Fruit fly (Drosophila melanogaster) whole organism, embryonic: Measurements from ENCODE around the gene ATPsynB.

Experiments used
- Asciz ChIP-seq: fragments of 200-800 bp; sonication (Bioruptor generic); optimal IDR thresholded peaks from 2 replicates; lab custom pipeline; 2017; ENCODE audit warnings: missing biosample characterization, mild to moderate bottlenecking, missing genetic modification characterization, missing genetic modification reagents
- Bgb ChIP-seq: fragments of 200-800 bp; sonication (Bioruptor generic); IDR thresholded peaks from 2 replicates; pipeline ENCODE4 v1.3.6; 2022; ENCODE audit warnings: missing biosample characterization, missing genetic modification characterization; ENCODE audit not compliant: partially characterized antibody
- CG10959 ChIP-seq: fragments of 200-800 bp; sonication (Bioruptor generic); IDR thresholded peaks from 2 replicates; pipeline ENCODE4 v1.3.6; 2022; ENCODE audit warnings: missing biosample characterization, missing genetic modification characterization
- CG10979 ChIP-seq: fragments of 200-800 bp; sonication (Bioruptor generic); optimal IDR thresholded peaks from 2 replicates; lab custom pipeline; 2018; ENCODE audit warnings: missing biosample characterization, mild to moderate bottlenecking, missing genetic modification characterization, moderate library complexity
- CG15011 ChIP-seq: fragments of 200-800 bp; sonication (Bioruptor generic); optimal IDR thresholded peaks from 3 replicates; lab custom pipeline; 2018; ENCODE audit warnings: missing biosample characterization, mild to moderate bottlenecking, missing genetic modification characterization
- CG17328 ChIP-seq: fragments of 200-800 bp; sonication (Bioruptor generic); IDR thresholded peaks from 2 replicates; pipeline ENCODE4 v1.3.6; 2022; ENCODE audit warnings: missing biosample characterization, missing genetic modification characterization
- CG17385 ChIP-seq: fragments of 200-800 bp; sonication (Bioruptor generic); optimal IDR thresholded peaks from 3 replicates; lab custom pipeline; 2018; ENCODE audit warnings: missing biosample characterization, mild to moderate bottlenecking, missing genetic modification characterization
- CG18619 ChIP-seq: fragments of 200-800 bp; sonication (Bioruptor generic); optimal IDR thresholded peaks from 3 replicates; lab custom pipeline; 2017; ENCODE audit warnings: missing biosample characterization, mild to moderate bottlenecking, missing genetic modification characterization
- CG2202 ChIP-seq: fragments of 200-800 bp; sonication (Bioruptor generic); optimal IDR thresholded peaks from 2 replicates; lab custom pipeline; 2018; ENCODE audit warnings: missing biosample characterization, mild to moderate bottlenecking, missing genetic modification characterization
- CG4707 ChIP-seq: fragments of 200-800 bp; sonication (Bioruptor generic); optimal IDR thresholded peaks from 2 replicates; lab custom pipeline; 2018; ENCODE audit warnings: missing biosample characterization, mild to moderate bottlenecking, missing genetic modification characterization, moderate library complexity
- CG4730 ChIP-seq: fragments of 200-800 bp; sonication (Bioruptor generic); IDR thresholded peaks from 2 replicates; pipeline ENCODE4 v1.3.6; 2022; ENCODE audit warnings: missing biosample characterization, missing genetic modification characterization
- CG5953 ChIP-seq: fragments of 200-800 bp; sonication (Bioruptor generic); IDR thresholded peaks from 2 replicates; pipeline ENCODE4 v1.3.6; 2022; ENCODE audit warnings: missing biosample characterization, missing genetic modification characterization
- CG6683 ChIP-seq: fragments of 200-800 bp; sonication (Bioruptor generic); optimal IDR thresholded peaks from 2 replicates; lab custom pipeline; 2017; ENCODE audit warnings: missing biosample characterization, mild to moderate bottlenecking, missing genetic modification characterization, missing genetic modification reagents
- CG7963 ChIP-seq: fragments of 200-800 bp; sonication (Bioruptor generic); IDR thresholded peaks from 3 replicates; pipeline ENCODE4 v1.3.6; 2022; ENCODE audit warnings: missing biosample characterization, missing genetic modification characterization; ENCODE audit not compliant: partially characterized antibody
- CG8388 ChIP-seq: fragments of 200-800 bp; sonication (Bioruptor generic); optimal IDR thresholded peaks from 2 replicates; lab custom pipeline; 2019; ENCODE audit warnings: missing biosample characterization, mild to moderate bottlenecking, missing genetic modification characterization, moderate library complexity
- Ets65A ChIP-seq: fragments of 200-800 bp; sonication (Bioruptor generic); peaks from one replicate; lab custom pipeline; 2016; ENCODE audit warnings: missing biosample characterization, missing genetic modification characterization
- Fer1 ChIP-seq: fragments of 200-800 bp; sonication (Bioruptor generic); optimal IDR thresholded peaks from 2 replicates; lab custom pipeline; 2017; ENCODE audit warnings: missing biosample characterization, mild to moderate bottlenecking, missing genetic modification characterization
- HHEX ChIP-seq: fragments of 200-800 bp; sonication (Bioruptor generic); optimal IDR thresholded peaks from 3 replicates; lab custom pipeline; 2017; ENCODE audit warnings: missing biosample characterization, mild to moderate bottlenecking, missing genetic modification characterization, missing genetic modification reagents
- Hand ChIP-seq: fragments of 200-800 bp; sonication (Bioruptor generic); optimal IDR thresholded peaks from 2 replicates; lab custom pipeline; 2017; ENCODE audit warnings: mild to moderate bottlenecking, missing biosample characterization, missing genetic modification reagents, missing genetic modification characterization
- Hey ChIP-seq: fragments of 200-800 bp; sonication (Bioruptor generic); optimal IDR thresholded peaks from 3 replicates; lab custom pipeline; 2018; ENCODE audit warnings: missing biosample characterization, mild to moderate bottlenecking, missing genetic modification characterization
- Max ChIP-seq: fragments of 200-800 bp; sonication (Bioruptor generic); optimal IDR thresholded peaks from 2 replicates; lab custom pipeline; 2016; ENCODE audit warnings: missing biosample characterization, mild to moderate bottlenecking, missing genetic modification characterization
- Mes4 ChIP-seq: fragments of 200-800 bp; sonication (Bioruptor generic); optimal IDR thresholded peaks from 2 replicates; lab custom pipeline; 2016; ENCODE audit warnings: missing biosample characterization, missing genetic modification characterization
- Oli ChIP-seq: fragments of 200-800 bp; sonication (Bioruptor generic); optimal IDR thresholded peaks from 2 replicates; lab custom pipeline; 2018; ENCODE audit warnings: missing biosample characterization, mild to moderate bottlenecking, missing genetic modification characterization, moderate library complexity
- Six4 ChIP-seq: fragments of 200-800 bp; sonication (Bioruptor generic); optimal IDR thresholded peaks from 2 replicates; lab custom pipeline; 2016; ENCODE audit warnings: missing biosample characterization, missing genetic modification characterization
- Tbp ChIP-seq: fragments of >200 bp; optimal IDR thresholded peaks from 2 replicates; lab custom pipeline; 2018; ENCODE audit warnings: missing biosample characterization, missing genetic modification characterization
- abd-A ChIP-seq: fragments of 200-800 bp; sonication (Bioruptor generic); optimal IDR thresholded peaks from 3 replicates; lab custom pipeline; 2019; ENCODE audit warnings: missing biosample characterization, mild to moderate bottlenecking, missing genetic modification characterization, moderate library complexity
- bsh ChIP-seq, 2 experiments: fragments of 200-800 bp; sonication (Bioruptor generic); optimal IDR thresholded peaks; 2 replicates each; lab custom pipeline; 2017 to 2018; ENCODE audit warnings: mild to moderate bottlenecking in 2 of 2, missing biosample characterization in 2 of 2, missing genetic modification characterization in 2 of 2, moderate library complexity in 1 of 2
- dpn ChIP-seq, 2 experiments: fragments of 200-800 bp; sonication (Bioruptor generic); optimal IDR thresholded peaks; 3 replicates each; lab custom pipeline; 2016; ENCODE audit warnings: missing biosample characterization in 2 of 2, missing genetic modification characterization in 2 of 2
- eve ChIP-seq, 2 experiments: fragments of >200 bp; optimal IDR thresholded peaks; 2 replicates each; lab custom pipeline; 2017; ENCODE audit warnings: missing biosample characterization in 2 of 2, missing genetic modification characterization in 2 of 2
- exex ChIP-seq: fragments of 200-800 bp; sonication (Bioruptor generic); optimal IDR thresholded peaks from 4 replicates; lab custom pipeline; 2018; ENCODE audit warnings: missing biosample characterization, mild to moderate bottlenecking, missing genetic modification characterization, moderate library complexity
- eyg ChIP-seq: fragments of 200-800 bp; sonication (Bioruptor generic); optimal IDR thresholded peaks from 3 replicates; lab custom pipeline; 2016; ENCODE audit warnings: missing biosample characterization, missing genetic modification characterization
- fru ChIP-seq: fragments of >200 bp; optimal IDR thresholded peaks from 2 replicates; lab custom pipeline; 2017
- grau ChIP-seq: fragments of 200-800 bp; optimal IDR thresholded peaks from 3 replicates; lab custom pipeline; 2019; ENCODE audit warnings: missing biosample characterization, mild to moderate bottlenecking, missing genetic modification characterization, moderate library complexity
- grn ChIP-seq: fragments of 200-800 bp; sonication (Bioruptor generic); optimal IDR thresholded peaks from 3 replicates; lab custom pipeline; 2017; ENCODE audit warnings: missing biosample characterization, missing genetic modification characterization
- insv ChIP-seq, 2 experiments: fragments of 200-800 bp; sonication (Bioruptor generic); optimal IDR thresholded peaks; 3 replicates each; lab custom pipeline; 2016 to 2018; ENCODE audit warnings: missing biosample characterization in 2 of 2, missing genetic modification characterization in 2 of 2
- lilli ChIP-seq: fragments of 200-800 bp; sonication (Bioruptor generic); optimal IDR thresholded peaks from 3 replicates; lab custom pipeline; 2016; ENCODE audit warnings: missing biosample characterization, missing genetic modification characterization
- lola ChIP-seq, 3 experiments: fragments of >200 bp in 2 of 3; fragments of 200-800 bp in 1 of 3; sonication (Bioruptor generic) in 1 of 3; optimal IDR thresholded peaks; 2 replicates each; lab custom pipeline; 2017 to 2019; ENCODE audit warnings: missing biosample characterization in 3 of 3, missing genetic modification characterization in 3 of 3, mild to moderate bottlenecking in 1 of 3, moderate library complexity in 1 of 3
- luna ChIP-seq: fragments of 200-800 bp; sonication (Bioruptor generic); optimal IDR thresholded peaks from 2 replicates; lab custom pipeline; 2016; ENCODE audit warnings: missing biosample characterization, missing genetic modification characterization
- mirr ChIP-seq: fragments of 200-800 bp; sonication (Bioruptor generic); optimal IDR thresholded peaks from 3 replicates; lab custom pipeline; 2018; ENCODE audit warnings: missing biosample characterization, mild to moderate bottlenecking, missing genetic modification characterization
- nmo ChIP-seq: fragments of 200-800 bp; sonication (Bioruptor generic); optimal IDR thresholded peaks from 2 replicates; lab custom pipeline; 2018; ENCODE audit warnings: missing biosample characterization, mild to moderate bottlenecking, missing genetic modification characterization, moderate library complexity
- oc ChIP-seq: fragments of 200-800 bp; sonication (Bioruptor generic); optimal IDR thresholded peaks from 2 replicates; lab custom pipeline; 2018; ENCODE audit warnings: missing biosample characterization, mild to moderate bottlenecking, missing genetic modification characterization, moderate library complexity
- ranshi ChIP-seq: fragments of 200-800 bp; sonication (Bioruptor generic); IDR thresholded peaks from 2 replicates; pipeline ENCODE4 v1.3.6; 2022; ENCODE audit warnings: missing biosample characterization, missing genetic modification characterization
- row ChIP-seq: fragments of 200-800 bp; sonication (Bioruptor generic); IDR thresholded peaks from 3 replicates; pipeline ENCODE4 v1.3.6; 2022; ENCODE audit warnings: missing biosample characterization, missing genetic modification characterization
- slbo ChIP-seq: fragments of 200-800 bp; sonication (Bioruptor generic); IDR thresholded peaks from 2 replicates; pipeline ENCODE4 v1.3.6; 2022; ENCODE audit warnings: missing biosample characterization, missing genetic modification characterization
- ssp ChIP-seq: fragments of 200-800 bp; sonication (Bioruptor generic); IDR thresholded peaks from 2 replicates; pipeline ENCODE4 v1.3.6; 2022; ENCODE audit warnings: missing biosample characterization, missing genetic modification characterization
- tll ChIP-seq, 2 experiments: fragments of 200-800 bp in 1 of 2; fragments of >200 bp in 1 of 2; sonication (Bioruptor generic) in 1 of 2; optimal IDR thresholded peaks; 2 replicates each; lab custom pipeline; 2017 to 2019; ENCODE audit warnings: missing biosample characterization in 2 of 2, missing genetic modification characterization in 2 of 2, mild to moderate bottlenecking in 1 of 2, moderate library complexity in 1 of 2
- trem ChIP-seq: fragments of 200-800 bp; optimal IDR thresholded peaks from 3 replicates; lab custom pipeline; 2019; ENCODE audit warnings: missing biosample characterization, mild to moderate bottlenecking, missing genetic modification characterization, moderate library complexity
- usp ChIP-seq: fragments of >200 bp; optimal IDR thresholded peaks from 2 replicates; lab custom pipeline; 2017; ENCODE audit warnings: missing biosample characterization, missing genetic modification characterization
- yki ChIP-seq: fragments of >200 bp; optimal IDR thresholded peaks from 3 replicates; lab custom pipeline; 2018

ATPsynB gene

DNA sequence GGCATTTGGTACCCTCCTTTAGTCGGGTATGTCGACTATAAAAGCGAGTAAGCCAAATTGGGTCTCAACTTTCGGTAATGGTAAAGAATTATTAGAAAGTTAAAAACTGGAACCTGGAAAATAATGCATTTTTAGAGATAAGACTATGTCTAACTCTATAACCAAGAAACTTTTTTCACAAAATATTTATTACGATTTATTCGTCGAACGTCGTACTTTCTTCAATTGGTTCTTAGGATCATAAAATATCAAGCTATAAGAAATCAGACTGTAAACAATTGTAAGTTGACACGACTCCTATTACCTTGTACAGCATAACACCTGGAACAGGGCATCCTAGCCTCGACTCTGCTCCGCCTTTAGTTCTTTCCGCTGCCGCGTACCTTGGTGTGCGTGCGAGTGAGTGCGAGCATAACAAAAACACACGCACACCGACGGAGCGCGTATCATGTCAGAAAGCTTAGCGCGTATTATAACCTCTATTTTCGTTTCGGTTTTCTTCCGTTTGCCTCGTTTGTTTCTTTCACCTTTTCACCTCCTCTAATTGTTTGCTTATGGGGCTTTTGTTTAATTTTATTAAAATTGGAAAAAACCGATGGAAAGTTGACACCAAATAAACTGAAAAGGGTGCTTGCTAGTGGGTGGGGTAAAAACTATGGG lies 36.8 kb upstream of the ATPsynB start (continued):
- TF ChIP-seq CG8388 (GFP tag; lab: Kevin White, UChicago) (peak; percentile 91), ranshi (GFP tag; lab: Robert Waterston, UW) (peak; percentile 86), eyg (GFP tag; lab: Kevin White, UChicago) (peak; percentile 95), lilli (GFP tag; lab: Kevin White, UChicago) (peak; percentile 97), CG17328 (GFP tag; lab: Robert Waterston, UW) (peak; percentile 83), CG17385 (GFP tag; lab: Kevin White, UChicago) (peak; percentile 93), Max (GFP tag; lab: Kevin White, UChicago) (peak; percentile 94), CG7963 (GFP tag; lab: Robert Waterston, UW) (no peak), dpn (GFP tag; optimal IDR thresholded peaks at IDR 0.05; lab: Kevin White, UChicago) (peak; percentile 96 to 98), luna (GFP tag; lab: Kevin White, UChicago) (peak; percentile 90), grn (GFP tag; lab: Kevin White, UChicago) (peak; percentile 62), trem (peak; percentile 78), lola (GFP tag; optimal IDR thresholded peaks at IDR 0.05; lab: Kevin White, UChicago) (peak in 1 of 3 experiments; percentile 95), CG4707 (GFP tag; lab: Kevin White, UChicago) (peak; percentile 63), mirr (GFP tag; lab: Kevin White, UChicago) (peak; percentile 62), CG6683 (GFP tag; lab: Kevin White, UChicago) (peak; percentile 91), eve (GFP tag; optimal IDR thresholded peaks at IDR 0.05; lab: Kevin White, UChicago) (peak in 1 of 2 experiments; percentile 99), Hand (peak; percentile 96), CG10959 (GFP tag; lab: Robert Waterston, UW) (peak; percentile 74; the same call in 1 of the 2 replicates), yki (lab: Kevin White, UChicago) (no peak), Mes4 (peak; percentile 95), Bgb (GFP tag; lab: Robert Waterston, UW) (no peak), Fer1 (GFP tag; lab: Kevin White, UChicago) (peak; percentile 95), CG10979 (tag; lab: Kevin White, UChicago) (peak; percentile 97), row (peak; percentile 97), Hey (tag; lab: Kevin White, UChicago) (peak; percentile 54), Six4 (GFP tag; lab: Kevin White, UChicago) (peak; percentile 94), grau (peak; percentile 96), tll (GFP tag; optimal IDR thresholded peaks at IDR 0.05; lab: Kevin White, UChicago) (peak; percentile 19 to 34), HHEX (peak; percentile 96), CG4730 (peak; percentile 86), nmo (GFP tag; lab: Kevin White, UChicago) (peak; percentile 99), slbo (GFP tag; lab: Robert Waterston, UW) (peak; percentile 89), CG15011 (GFP tag; lab: Kevin White, UChicago) (peak; percentile 95), CG2202 (tag; lab: Kevin White, UChicago) (peak; percentile 73), bsh (GFP tag; optimal IDR thresholded peaks at IDR 0.05; lab: Kevin White, UChicago) (peak; percentile 86 to 90), Ets65A (peak; percentile 100), exex (tag; lab: Kevin White, UChicago) (peak; percentile 75), Tbp (GFP tag; lab: Kevin White, UChicago) (no peak), oc (tag; lab: Kevin White, UChicago) (peak; percentile 33), fru (lab: Kevin White, UChicago) (no peak), CG5953 (GFP tag; lab: Robert Waterston, UW) (no peak; the same call in 1 of the 2 replicates), Asciz (peak; percentile 95), insv (GFP tag; optimal IDR thresholded peaks at IDR 0.05; lab: Kevin White, UChicago) (peak; percentile 61 to 67), abd-A (tag; lab: Kevin White, UChicago) (peak; percentile 59), usp (GFP tag; lab: Kevin White, UChicago) (no peak), ssp (GFP tag; lab: Robert Waterston, UW) (peak; percentile 87), CG18619 (GFP tag; lab: Kevin White, UChicago) (peak; percentile 98), Oli (tag; lab: Kevin White, UChicago) (peak; percentile 98)
